Worm (Caenorhabditis elegans) whole organism, L2 larva: ENCODE measurements around the gene csa-1.

ENCODE experiments used
- ZK546.5 ChIP-seq: sonication (generic microtip); optimal IDR thresholded peaks from 2 replicates; lab custom pipeline; 2017; ENCODE audit warnings: missing biosample characterization, missing genetic modification characterization
- elt-3 ChIP-seq: sonication (generic microtip); optimal IDR thresholded peaks from 2 replicates; lab custom pipeline; 2017; ENCODE audit warnings: missing biosample characterization, missing genetic modification characterization
- fos-1 ChIP-seq: fragments of 150-350 bp; optimal IDR thresholded peaks from 2 replicates; lab custom pipeline; 2014; ENCODE audit warnings: missing biosample characterization, missing genetic modification characterization
- lin-13 ChIP-seq: fragments of 150-350 bp; optimal IDR thresholded peaks from 2 replicates; lab custom pipeline; 2014; ENCODE audit warnings: missing biosample characterization, missing genetic modification reagents, missing genetic modification characterization
- lin-39 ChIP-seq: fragments of 150-350 bp; optimal IDR thresholded peaks from 2 replicates; lab custom pipeline; 2014; ENCODE audit warnings: missing biosample characterization, missing genetic modification reagents, missing genetic modification characterization
- mab-5 ChIP-seq: fragments of 150-350 bp; optimal IDR thresholded peaks from 2 replicates; lab custom pipeline; 2014; ENCODE audit warnings: missing biosample characterization, missing genetic modification characterization
- nhr-6 ChIP-seq: fragments of 150-350 bp; optimal IDR thresholded peaks from 2 replicates; lab custom pipeline; 2014; ENCODE audit warnings: missing biosample characterization, missing genetic modification characterization
- peb-1 ChIP-seq: fragments of 150-350 bp; optimal IDR thresholded peaks from 2 replicates; lab custom pipeline; 2014; ENCODE audit warnings: missing biosample characterization, missing genetic modification characterization
- unc-39 ChIP-seq: fragments of 150-350 bp; optimal IDR thresholded peaks from 2 replicates; lab custom pipeline; 2014; ENCODE audit warnings: missing biosample characterization, missing genetic modification characterization

ce11 chrII:9282065-9282464, 37.5 kb downstream of the csa-1 start:
- TF ChIP-seq fos-1 (tag; lab: Kevin White, UChicago) (no peak), ZK546.5 (tag; lab: Kevin White, UChicago) (no peak), lin-13 (GFP tag; lab: Kevin White, UChicago) (no peak), mab-5 (tag; lab: Kevin White, UChicago) (no peak), elt-3 (tag; lab: Kevin White, UChicago) (no peak), lin-39 (no peak), unc-39 (no peak), peb-1 (no peak), nhr-6 (no peak)
